Worm (Caenorhabditis elegans) whole organism, L2 larva: ENCODE measurements around the gene inf-1.

Experiments used
- aly-2 ChIP-seq: fragments of 150-350 bp; optimal IDR thresholded peaks from 2 replicates; lab custom pipeline; 2014; ENCODE audit warnings: missing biosample characterization, missing genetic modification characterization
- ama-1 ChIP-seq: fragments of 150-350 bp; optimal IDR thresholded peaks from 2 replicates; lab custom pipeline; 2018; ENCODE audit warnings: inconsistent platforms
- ceh-82 ChIP-seq: fragments of 150-350 bp; optimal IDR thresholded peaks from 2 replicates; lab custom pipeline; 2014; ENCODE audit warnings: missing biosample characterization, missing genetic modification characterization
- elt-1 ChIP-seq: fragments of 150-350 bp; optimal IDR thresholded peaks from 2 replicates; lab custom pipeline; 2014; ENCODE audit warnings: missing biosample characterization, missing genetic modification characterization
- elt-3 ChIP-seq: sonication (generic microtip); optimal IDR thresholded peaks from 2 replicates; lab custom pipeline; 2017; ENCODE audit warnings: missing biosample characterization, missing genetic modification characterization
- lin-13 ChIP-seq: fragments of 150-350 bp; optimal IDR thresholded peaks from 2 replicates; lab custom pipeline; 2014; ENCODE audit warnings: missing biosample characterization, missing genetic modification reagents, missing genetic modification characterization
- nhr-11 ChIP-seq: fragments of 150-350 bp; optimal IDR thresholded peaks from 2 replicates; lab custom pipeline; 2014; ENCODE audit warnings: missing biosample characterization, missing genetic modification characterization
- nhr-12 ChIP-seq: fragments of 150-350 bp; optimal IDR thresholded peaks from 2 replicates; lab custom pipeline; 2014; ENCODE audit warnings: missing biosample characterization, missing genetic modification characterization
- nhr-23 ChIP-seq: fragments of 150-350 bp; optimal IDR thresholded peaks from 2 replicates; lab custom pipeline; 2014; ENCODE audit warnings: missing biosample characterization, missing genetic modification reagents, missing genetic modification characterization
- unc-39 ChIP-seq: fragments of 150-350 bp; optimal IDR thresholded peaks from 2 replicates; lab custom pipeline; 2014; ENCODE audit warnings: missing biosample characterization, missing genetic modification characterization
- ztf-11 ChIP-seq: sonication (generic microtip); optimal IDR thresholded peaks from 2 replicates; lab custom pipeline; 2017; ENCODE audit warnings: missing biosample characterization, missing genetic modification characterization

DNA sequence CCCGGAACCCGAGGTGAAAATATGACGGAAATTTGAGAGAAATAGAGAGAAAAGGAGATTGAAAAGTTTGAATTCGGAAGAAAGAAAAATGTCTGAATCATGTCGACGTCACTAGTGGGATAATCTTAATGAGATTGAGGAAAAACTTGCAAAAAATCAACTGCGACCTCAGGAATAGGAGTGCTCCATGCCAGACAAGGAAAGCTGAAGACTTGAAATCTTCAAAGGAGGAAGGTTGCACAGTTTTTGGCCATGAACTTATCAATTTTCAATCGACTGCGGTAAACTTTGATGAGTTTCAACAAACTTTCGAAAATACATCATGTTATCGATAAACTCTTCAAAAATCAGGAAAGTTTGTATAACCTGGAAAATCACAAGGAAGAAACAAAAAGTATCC, 17.6 kb upstream of the inf-1 start, which contains the start of gene pdf-1:
- TF ChIP-seq nhr-11 (tag; lab: Kevin White, UChicago) = no peak
- TF ChIP-seq nhr-12 (tag; lab: Kevin White, UChicago) = no peak
- no peak for TF ChIP-seq aly-2 (tag; lab: Kevin White, UChicago)
- TF ChIP-seq lin-13 (GFP tag; lab: Kevin White, UChicago) = no peak
- no peak for TF ChIP-seq elt-3 (tag; lab: Kevin White, UChicago)
- TF ChIP-seq elt-1 (tag; lab: Kevin White, UChicago) = no peak
- TF ChIP-seq ama-1 (lab: Kevin White, UChicago) = no peak
- no peak for TF ChIP-seq ceh-82 (tag; lab: Kevin White, UChicago)
- TF ChIP-seq unc-39 = no peak
- no peak for TF ChIP-seq nhr-23 (tag; lab: Kevin White, UChicago)
- TF ChIP-seq ztf-11 (tag; lab: Kevin White, UChicago) = no peak
